Fruit fly (Drosophila melanogaster) whole organism, embryonic: ENCODE results near the gene CG4658.
A peak's percentile ranks its signal among the peaks of the same experiment; 100 is the strongest.

ENCODE experiments used
- B-H1 ChIP-seq: fragments of 200-800 bp; sonication (Bioruptor generic); IDR thresholded peaks from 3 replicates; pipeline ENCODE4 v1.3.6; 2022; ENCODE audit warnings: missing biosample characterization, missing genetic modification characterization
- CG10654 ChIP-seq: fragments of 200-800 bp; sonication (Bioruptor generic); optimal IDR thresholded peaks from 2 replicates; lab custom pipeline; 2016; ENCODE audit warnings: missing biosample characterization, missing genetic modification characterization
- CG13123 ChIP-seq: fragments of 200-800 bp; sonication (Bioruptor generic); optimal IDR thresholded peaks from 2 replicates; lab custom pipeline; 2016; ENCODE audit warnings: missing biosample characterization, missing genetic modification characterization
- CG14014 ChIP-seq: fragments of 200-800 bp; sonication (Bioruptor generic); IDR thresholded peaks from 2 replicates; pipeline ENCODE4 v1.3.6; 2022; ENCODE audit warnings: missing biosample characterization, missing genetic modification characterization
- CG17328 ChIP-seq: fragments of 200-800 bp; sonication (Bioruptor generic); IDR thresholded peaks from 2 replicates; pipeline ENCODE4 v1.3.6; 2022; ENCODE audit warnings: missing biosample characterization, missing genetic modification characterization
- CG17361 ChIP-seq: fragments of 200-800 bp; sonication (Bioruptor generic); IDR thresholded peaks from 3 replicates; pipeline ENCODE4 v1.3.6; 2022; ENCODE audit warnings: missing biosample characterization, missing genetic modification characterization
- CG18476 ChIP-seq: fragments of 200-800 bp; sonication (Bioruptor generic); optimal IDR thresholded peaks from 2 replicates; lab custom pipeline; 2016; ENCODE audit warnings: missing biosample characterization, mild to moderate bottlenecking, missing genetic modification characterization
- CG2199 ChIP-seq: fragments of 200-800 bp; sonication (Bioruptor generic); IDR thresholded peaks from 3 replicates; pipeline ENCODE4 v1.3.6; 2022; ENCODE audit warnings: missing biosample characterization, missing genetic modification characterization
- CG2678 ChIP-seq: fragments of 200-800 bp; sonication (Bioruptor generic); optimal IDR thresholded peaks from 3 replicates; lab custom pipeline; 2019; ENCODE audit warnings: missing biosample characterization, mild to moderate bottlenecking, missing genetic modification characterization, moderate library complexity
- CG3065 ChIP-seq: fragments of 200-800 bp; sonication (Bioruptor generic); optimal IDR thresholded peaks from 2 replicates; lab custom pipeline; 2016; ENCODE audit warnings: missing biosample characterization, missing genetic modification characterization
- CG6175 ChIP-seq: fragments of 200-800 bp; sonication (Bioruptor generic); IDR thresholded peaks from 3 replicates; pipeline ENCODE4 v1.3.6; 2022; ENCODE audit warnings: missing biosample characterization, missing genetic modification characterization
- CG6272 ChIP-seq: fragments of 200-800 bp; sonication (Bioruptor generic); IDR thresholded peaks from 2 replicates; pipeline ENCODE4 v1.3.6; 2022; ENCODE audit warnings: missing biosample characterization, missing genetic modification characterization
- CG6813 ChIP-seq: fragments of 200-800 bp; sonication (Bioruptor generic); optimal IDR thresholded peaks from 2 replicates; lab custom pipeline; 2017; ENCODE audit warnings: missing biosample characterization, missing genetic modification characterization, mild to moderate bottlenecking, moderate library complexity, missing genetic modification reagents
- CG7745 ChIP-seq: fragments of 200-800 bp; sonication (Bioruptor generic); optimal IDR thresholded peaks from 2 replicates; lab custom pipeline; 2018; ENCODE audit warnings: missing biosample characterization, mild to moderate bottlenecking, missing genetic modification characterization, moderate library complexity
- CG9215 ChIP-seq: fragments of 200-800 bp; sonication (Bioruptor generic); IDR thresholded peaks from 2 replicates; pipeline ENCODE4 v1.3.6; 2022; ENCODE audit warnings: missing biosample characterization, missing genetic modification characterization
- CG9609 ChIP-seq: fragments of 200-800 bp; sonication (Bioruptor generic); optimal IDR thresholded peaks from 3 replicates; lab custom pipeline; 2016; ENCODE audit warnings: missing biosample characterization, missing genetic modification characterization
- Dek ChIP-seq: fragments of 200-800 bp; sonication (Bioruptor generic); optimal IDR thresholded peaks from 3 replicates; lab custom pipeline; 2019; ENCODE audit warnings: missing biosample characterization, mild to moderate bottlenecking, missing genetic modification characterization, moderate library complexity
- Dfd ChIP-seq, 2 experiments: fragments of >200 bp; optimal IDR thresholded peaks; 2 replicates each; lab custom pipeline; 2017; ENCODE audit warnings: missing biosample characterization in 2 of 2, missing genetic modification characterization in 2 of 2
- Drgx ChIP-seq: fragments of 200-800 bp; sonication (Bioruptor generic); IDR thresholded peaks from 2 replicates; pipeline ENCODE4 v1.3.6; 2022; ENCODE audit warnings: missing biosample characterization, missing genetic modification characterization
- Eip74EF ChIP-seq, 2 experiments: fragments of 200-800 bp in 1 of 2; fragments of >200 bp in 1 of 2; sonication (Bioruptor generic) in 1 of 2; optimal IDR thresholded peaks; 2 replicates each; lab custom pipeline; 2017 to 2019; ENCODE audit warnings: missing biosample characterization in 2 of 2, missing genetic modification characterization in 2 of 2, mild to moderate bottlenecking in 1 of 2, moderate library complexity in 1 of 2
- GATAe ChIP-seq: fragments of 200-800 bp; sonication (Bioruptor generic); conservative IDR thresholded peaks from 2 replicates; pipeline ENCODE4 v1.3.6; 2022; ENCODE audit warnings: missing biosample characterization, missing genetic modification characterization
- MTF-1 ChIP-seq: fragments of 200-800 bp; sonication (Bioruptor generic); optimal IDR thresholded peaks from 2 replicates; lab custom pipeline; 2018; ENCODE audit warnings: missing biosample characterization, mild to moderate bottlenecking, missing genetic modification characterization, borderline replicate concordance
- Max ChIP-seq: fragments of 200-800 bp; sonication (Bioruptor generic); optimal IDR thresholded peaks from 2 replicates; lab custom pipeline; 2016; ENCODE audit warnings: missing biosample characterization, mild to moderate bottlenecking, missing genetic modification characterization
- Nf-YC ChIP-seq: fragments of 200-800 bp; optimal IDR thresholded peaks from 3 replicates; lab custom pipeline; 2019; ENCODE audit warnings: missing biosample characterization, mild to moderate bottlenecking, missing genetic modification characterization, moderate library complexity
- Ptx1 ChIP-seq: fragments of 200-800 bp; sonication (Bioruptor generic); IDR thresholded peaks from 2 replicates; pipeline ENCODE4 v1.3.6; 2022; ENCODE audit warnings: missing biosample characterization, missing genetic modification characterization
- Sin3A ChIP-seq: fragments of >200 bp; optimal IDR thresholded peaks from 2 replicates; lab custom pipeline; 2018
- Spps ChIP-seq: fragments of 200-800 bp; sonication (Bioruptor generic); optimal IDR thresholded peaks from 2 replicates; lab custom pipeline; 2018; ENCODE audit warnings: missing biosample characterization, mild to moderate bottlenecking, missing genetic modification characterization
- Trl ChIP-seq, 3 experiments: fragments of >200 bp in 2 of 3; fragments of 200-800 bp in 1 of 3; sonication (Bioruptor generic) in 1 of 3; optimal IDR thresholded peaks; 2 replicates in 1 of 3; 3 replicates in 2 of 3; lab custom pipeline; 2016 to 2017; ENCODE audit warnings: missing biosample characterization in 1 of 3, missing genetic modification characterization in 1 of 3
- Usf ChIP-seq: fragments of 200-800 bp; sonication (Bioruptor generic); optimal IDR thresholded peaks from 2 replicates; lab custom pipeline; 2017; ENCODE audit warnings: missing genotype, missing biosample characterization, missing genetic modification characterization
- amos ChIP-seq: fragments of 200-800 bp; sonication (Bioruptor generic); IDR thresholded peaks from 2 replicates; pipeline ENCODE4 v1.3.6; 2022; ENCODE audit warnings: missing biosample characterization, missing genetic modification characterization; ENCODE audit not compliant: partially characterized antibody
- bowl ChIP-seq: fragments of 200-800 bp; sonication (Bioruptor generic); IDR thresholded peaks from 2 replicates; pipeline ENCODE4 v1.3.6; 2022; ENCODE audit warnings: missing biosample characterization, missing genetic modification characterization
- chinmo ChIP-seq: fragments of 200-800 bp; sonication (Bioruptor generic); IDR thresholded peaks from 4 replicates; pipeline ENCODE4 v1.3.6; 2022; ENCODE audit warnings: missing biosample characterization, missing genetic modification characterization; ENCODE audit not compliant: partially characterized antibody
- ci ChIP-seq: fragments of 200-800 bp; sonication (Bioruptor generic); IDR thresholded peaks from 3 replicates; pipeline ENCODE4 v1.3.6; 2022; ENCODE audit warnings: missing biosample characterization, missing genetic modification characterization
- croc ChIP-seq: fragments of 200-800 bp; sonication (Bioruptor generic); conservative IDR thresholded peaks from 3 replicates; pipeline ENCODE4 v1.3.6; 2022; ENCODE audit warnings: missing biosample characterization, missing genetic modification characterization
- dan ChIP-seq: fragments of 200-800 bp; sonication (Bioruptor generic); IDR thresholded peaks from 2 replicates; pipeline ENCODE4 v1.3.6; 2022; ENCODE audit warnings: missing biosample characterization, missing genetic modification characterization
- danr ChIP-seq: fragments of 200-800 bp; sonication (Bioruptor generic); IDR thresholded peaks from 2 replicates; pipeline ENCODE4 v1.3.6; 2022; ENCODE audit warnings: missing biosample characterization, missing genetic modification characterization
- disco-r ChIP-seq: fragments of 200-800 bp; sonication (Bioruptor generic); optimal IDR thresholded peaks from 2 replicates; lab custom pipeline; 2016; ENCODE audit warnings: missing biosample characterization, missing genetic modification characterization
- emc ChIP-seq: fragments of 200-800 bp; sonication (Bioruptor generic); optimal IDR thresholded peaks from 2 replicates; lab custom pipeline; 2016; ENCODE audit warnings: missing biosample characterization, missing genetic modification characterization
- gce ChIP-seq: fragments of 200-800 bp; sonication (Bioruptor generic); IDR thresholded peaks from 3 replicates; pipeline ENCODE4 v1.3.6; 2022; ENCODE audit warnings: missing biosample characterization, missing genetic modification characterization
- gem ChIP-seq: fragments of 200-800 bp; sonication (Bioruptor generic); optimal IDR thresholded peaks from 2 replicates; lab custom pipeline; 2019; ENCODE audit warnings: missing biosample characterization, mild to moderate bottlenecking, missing genetic modification characterization, moderate library complexity
- gfzf ChIP-seq: fragments of 200-800 bp; sonication (Bioruptor generic); optimal IDR thresholded peaks from 2 replicates; lab custom pipeline; 2016; ENCODE audit warnings: missing biosample characterization, mild to moderate bottlenecking, missing genetic modification characterization, moderate library complexity
- grau ChIP-seq: fragments of 200-800 bp; optimal IDR thresholded peaks from 3 replicates; lab custom pipeline; 2019; ENCODE audit warnings: missing biosample characterization, mild to moderate bottlenecking, missing genetic modification characterization, moderate library complexity
- her ChIP-seq: fragments of 200-800 bp; sonication (Bioruptor generic); optimal IDR thresholded peaks from 2 replicates; lab custom pipeline; 2016; ENCODE audit warnings: missing biosample characterization, missing genetic modification characterization
- insv ChIP-seq, 2 experiments: fragments of 200-800 bp; sonication (Bioruptor generic); optimal IDR thresholded peaks; 3 replicates each; lab custom pipeline; 2016 to 2018; ENCODE audit warnings: missing biosample characterization in 2 of 2, missing genetic modification characterization in 2 of 2
- inv ChIP-seq: fragments of 200-800 bp; sonication (Bioruptor generic); IDR thresholded peaks from 2 replicates; pipeline ENCODE4 v1.3.6; 2022; ENCODE audit warnings: missing biosample characterization, missing genetic modification characterization; ENCODE audit not compliant: partially characterized antibody
- jing ChIP-seq: fragments of 200-800 bp; sonication (Bioruptor generic); optimal IDR thresholded peaks from 2 replicates; lab custom pipeline; 2018; ENCODE audit warnings: missing biosample characterization, mild to moderate bottlenecking, missing genetic modification characterization
- ken ChIP-seq: fragments of 200-800 bp; sonication (Bioruptor generic); IDR thresholded peaks from 3 replicates; pipeline ENCODE4 v1.3.6; 2022; ENCODE audit warnings: missing biosample characterization, missing genetic modification characterization
- luna ChIP-seq: fragments of 200-800 bp; sonication (Bioruptor generic); optimal IDR thresholded peaks from 2 replicates; lab custom pipeline; 2016; ENCODE audit warnings: missing biosample characterization, missing genetic modification characterization
- nau ChIP-seq: fragments of 200-800 bp; sonication (Bioruptor generic); optimal IDR thresholded peaks from 3 replicates; lab custom pipeline; 2017; ENCODE audit warnings: missing biosample characterization, mild to moderate bottlenecking, missing genetic modification characterization, missing genetic modification reagents
- sqz ChIP-seq: fragments of 200-800 bp; sonication (Bioruptor generic); optimal IDR thresholded peaks from 3 replicates; lab custom pipeline; 2018; ENCODE audit warnings: missing biosample characterization, mild to moderate bottlenecking, missing genetic modification characterization
- twi ChIP-seq: fragments of 200-800 bp; optimal IDR thresholded peaks from 2 replicates; lab custom pipeline; 2019; ENCODE audit warnings: missing biosample characterization, mild to moderate bottlenecking, missing genetic modification characterization, moderate library complexity
- vfl ChIP-seq: fragments of 200-800 bp; sonication (Bioruptor generic); optimal IDR thresholded peaks from 2 replicates; lab custom pipeline; 2016; ENCODE audit warnings: missing biosample characterization, missing genetic modification characterization

Gene CG4658

dm6 chr2L:9911783-9912182, 45.1 kb upstream of the CG4658 start (continued):
- no peak for TF ChIP-seq chinmo (GFP tag; lab: Robert Waterston, UW)
- no peak for TF ChIP-seq disco-r (GFP tag; lab: Kevin White, UChicago)
- TF ChIP-seq Max (GFP tag; lab: Kevin White, UChicago) = no peak
- TF ChIP-seq danr (GFP tag; lab: Robert Waterston, UW) = peak; percentile 40; the same call in 1 of the 2 replicates
- TF ChIP-seq CG17361 (GFP tag; lab: Robert Waterston, UW) = no peak
- TF ChIP-seq luna = no peak
- TF ChIP-seq Dek (tag; lab: Kevin White, UChicago) = no peak
- TF ChIP-seq ken = peak; percentile 26; the same call in 1 of the 3 replicates
- TF ChIP-seq inv (GFP tag; lab: Robert Waterston, UW) = no peak
- TF ChIP-seq jing (GFP tag; lab: Kevin White, UChicago) = no peak
- TF ChIP-seq CG9215 (GFP tag; lab: Robert Waterston, UW) = no peak; the same call in 1 of the 2 replicates
- TF ChIP-seq CG6175 (GFP tag; lab: Robert Waterston, UW) = no peak
- TF ChIP-seq CG14014 = no peak
- TF ChIP-seq Eip74EF (GFP tag; optimal IDR thresholded peaks at IDR 0.05; lab: Kevin White, UChicago) = no peak
- no peak for TF ChIP-seq CG18476 (GFP tag; lab: Kevin White, UChicago)
- peak; percentile 28 for TF ChIP-seq CG2678
- TF ChIP-seq gce (GFP tag; lab: Robert Waterston, UW) = no peak
- no peak for TF ChIP-seq CG6813 (GFP tag; lab: Kevin White, UChicago)
- no peak for TF ChIP-seq dan (GFP tag; lab: Robert Waterston, UW)
- TF ChIP-seq Usf = no peak
- no peak for TF ChIP-seq CG6272
- TF ChIP-seq Dfd (GFP tag; optimal IDR thresholded peaks at IDR 0.05; lab: Kevin White, UChicago) = no peak
- TF ChIP-seq MTF-1 (GFP tag; lab: Kevin White, UChicago) = no peak
- no peak for TF ChIP-seq CG2199 (GFP tag; lab: Robert Waterston, UW)
- no peak for TF ChIP-seq emc (GFP tag; lab: Kevin White, UChicago)
- TF ChIP-seq ci (GFP tag; lab: Robert Waterston, UW) = peak; percentile 73; the same call in 2 of the 3 replicates
- no peak for TF ChIP-seq CG10654 (GFP tag; lab: Kevin White, UChicago)
- no peak for TF ChIP-seq Trl (optimal IDR thresholded peaks at IDR 0.05; lab: Kevin White, UChicago)
- TF ChIP-seq Trl (GFP tag; optimal IDR thresholded peaks at IDR 0.05; lab: Kevin White, UChicago) = peak; percentile 38
- no peak for TF ChIP-seq her (GFP tag; lab: Kevin White, UChicago)
- TF ChIP-seq B-H1 (GFP tag; lab: Robert Waterston, UW) = no peak
- TF ChIP-seq Spps (tag; lab: Kevin White, UChicago) = no peak
- no peak for TF ChIP-seq GATAe (GFP tag; lab: Robert Waterston, UW)
- peak; percentile 50 for TF ChIP-seq Ptx1 (GFP tag; lab: Robert Waterston, UW)
- no peak for TF ChIP-seq insv (GFP tag; optimal IDR thresholded peaks at IDR 0.05; lab: Kevin White, UChicago)
- TF ChIP-seq vfl (GFP tag; lab: Kevin White, UChicago) = no peak
- no peak for TF ChIP-seq amos
- TF ChIP-seq Sin3A (lab: Kevin White, UChicago) = no peak
- TF ChIP-seq gem (tag; lab: Kevin White, UChicago) = peak; percentile 10
- TF ChIP-seq nau (GFP tag; lab: Kevin White, UChicago) = no peak
- TF ChIP-seq CG3065 = no peak
- TF ChIP-seq Nf-YC (tag; lab: Kevin White, UChicago) = no peak
- TF ChIP-seq Drgx (GFP tag; lab: Robert Waterston, UW) = peak; percentile 60; the same call in 1 of the 2 replicates
- TF ChIP-seq CG17328 (GFP tag; lab: Robert Waterston, UW) = peak; percentile 36
- no peak for TF ChIP-seq CG13123 (GFP tag; lab: Kevin White, UChicago)
- no peak for TF ChIP-seq CG9609 (GFP tag; lab: Kevin White, UChicago)
- TF ChIP-seq gfzf (GFP tag; lab: Kevin White, UChicago) = no peak
- TF ChIP-seq grau (tag; lab: Kevin White, UChicago) = peak; percentile 19
- no peak for TF ChIP-seq sqz (GFP tag; lab: Kevin White, UChicago)
- peak; percentile 41; the same call in 1 of the 2 replicates for TF ChIP-seq bowl (GFP tag; lab: Robert Waterston, UW)
- no peak for TF ChIP-seq CG7745 (tag; lab: Kevin White, UChicago)
- TF ChIP-seq twi (tag; lab: Kevin White, UChicago) = no peak
- TF ChIP-seq croc = no peak
